Fruit fly (Drosophila melanogaster) whole organism, embryonic: ENCODE data around the gene Cyt-c-p.

Experiments
- Asciz ChIP-seq: fragments of 200-800 bp; sonication (Bioruptor generic); optimal IDR thresholded peaks from 2 replicates; lab custom pipeline; 2017; ENCODE audit warnings: missing biosample characterization, mild to moderate bottlenecking, missing genetic modification characterization, missing genetic modification reagents
- CG12744 ChIP-seq: fragments of 200-800 bp; sonication (Bioruptor generic); optimal IDR thresholded peaks from 2 replicates; lab custom pipeline; 2016; ENCODE audit warnings: missing biosample characterization, missing genetic modification characterization
- CG14860 ChIP-seq: fragments of 200-800 bp; sonication (Bioruptor generic); IDR thresholded peaks from 3 replicates; pipeline ENCODE4 v1.3.6; 2022; ENCODE audit warnings: missing biosample characterization, missing genetic modification characterization; ENCODE audit not compliant: partially characterized antibody
- CG1529 ChIP-seq: fragments of 200-800 bp; sonication (Bioruptor generic); optimal IDR thresholded peaks from 3 replicates; lab custom pipeline; 2018; ENCODE audit warnings: missing biosample characterization, missing genetic modification characterization
- CG1602 ChIP-seq: fragments of 200-800 bp; sonication (Bioruptor generic); optimal IDR thresholded peaks from 3 replicates; lab custom pipeline; 2016; ENCODE audit warnings: missing biosample characterization, missing genetic modification characterization
- CG18619 ChIP-seq: fragments of 200-800 bp; sonication (Bioruptor generic); optimal IDR thresholded peaks from 3 replicates; lab custom pipeline; 2017; ENCODE audit warnings: missing biosample characterization, mild to moderate bottlenecking, missing genetic modification characterization
- CG33213 ChIP-seq: fragments of 200-800 bp; sonication (Bioruptor generic); optimal IDR thresholded peaks from 3 replicates; lab custom pipeline; 2016; ENCODE audit warnings: missing biosample characterization, missing genetic modification characterization
- CG34422 ChIP-seq: fragments of 200-800 bp; sonication (Bioruptor generic); IDR thresholded peaks from 3 replicates; pipeline ENCODE4 v1.3.6; 2022; ENCODE audit warnings: missing biosample characterization, missing genetic modification characterization
- CG3726 ChIP-seq: fragments of 200-800 bp; sonication (Bioruptor generic); IDR thresholded peaks from 3 replicates; pipeline ENCODE4, ENCODE4 v1.3.6; 2022; ENCODE audit warnings: missing biosample characterization, missing genetic modification characterization
- CG3995 ChIP-seq: fragments of 200-800 bp; sonication (Bioruptor generic); optimal IDR thresholded peaks from 3 replicates; lab custom pipeline; 2016; ENCODE audit warnings: missing biosample characterization, missing genetic modification characterization
- CG4282 ChIP-seq: fragments of 200-800 bp; sonication (Bioruptor generic); optimal IDR thresholded peaks from 2 replicates; lab custom pipeline; 2016; ENCODE audit warnings: missing biosample characterization, missing genetic modification characterization
- CG4617 ChIP-seq: fragments of 200-800 bp; sonication (Bioruptor generic); optimal IDR thresholded peaks from 3 replicates; lab custom pipeline; 2016; ENCODE audit warnings: missing biosample characterization, missing genetic modification characterization, borderline replicate concordance
- CG4820 ChIP-seq: fragments of 200-800 bp; sonication (Bioruptor generic); optimal IDR thresholded peaks from 3 replicates; lab custom pipeline; 2016; ENCODE audit warnings: missing biosample characterization, missing genetic modification characterization
- CG4854 ChIP-seq: fragments of 200-800 bp; sonication (Bioruptor generic); optimal IDR thresholded peaks from 2 replicates; lab custom pipeline; 2016; ENCODE audit warnings: missing biosample characterization, missing genetic modification characterization, inconsistent platforms
- CG5245 ChIP-seq: fragments of 200-800 bp; sonication (Bioruptor generic); optimal IDR thresholded peaks from 3 replicates; lab custom pipeline; 2016; ENCODE audit warnings: missing biosample characterization, missing genetic modification characterization
- CG6813 ChIP-seq: fragments of 200-800 bp; sonication (Bioruptor generic); optimal IDR thresholded peaks from 2 replicates; lab custom pipeline; 2017; ENCODE audit warnings: missing biosample characterization, missing genetic modification characterization, mild to moderate bottlenecking, moderate library complexity, missing genetic modification reagents
- CG7271 ChIP-seq: fragments of 200-800 bp; sonication (Bioruptor generic); optimal IDR thresholded peaks from 2 replicates; lab custom pipeline; 2018; ENCODE audit warnings: missing biosample characterization, mild to moderate bottlenecking, missing genetic modification characterization, moderate library complexity
- CG9437 ChIP-seq: fragments of 200-800 bp; sonication (Bioruptor generic); optimal IDR thresholded peaks from 2 replicates; lab custom pipeline; 2018; ENCODE audit warnings: missing biosample characterization, mild to moderate bottlenecking, missing genetic modification characterization
- D19A ChIP-seq: fragments of 200-800 bp; optimal IDR thresholded peaks from 3 replicates; lab custom pipeline; 2019; ENCODE audit warnings: missing biosample characterization, mild to moderate bottlenecking, missing genetic modification characterization, moderate library complexity
- Doc2 ChIP-seq: fragments of 200-800 bp; sonication (Bioruptor generic); IDR thresholded peaks from 2 replicates; pipeline ENCODE4 v1.3.6; 2022; ENCODE audit warnings: missing biosample characterization, missing genetic modification characterization
- E2f1 ChIP-seq: fragments of 200-800 bp; sonication (Bioruptor generic); IDR thresholded peaks from 2 replicates; pipeline ENCODE4 v1.3.6; 2022; ENCODE audit warnings: missing biosample characterization, missing genetic modification characterization
- Hand ChIP-seq: fragments of 200-800 bp; sonication (Bioruptor generic); optimal IDR thresholded peaks from 2 replicates; lab custom pipeline; 2017; ENCODE audit warnings: mild to moderate bottlenecking, missing biosample characterization, missing genetic modification reagents, missing genetic modification characterization
- Hr39 ChIP-seq: fragments of >200 bp; optimal IDR thresholded peaks from 2 replicates; lab custom pipeline; 2017
- Mrtf ChIP-seq: fragments of 200-800 bp; sonication (Bioruptor generic); IDR thresholded peaks from 3 replicates; pipeline ENCODE4 v1.3.6; 2022; ENCODE audit warnings: missing biosample characterization, missing genetic modification characterization
- Myb ChIP-seq: fragments of 200-800 bp; sonication (Bioruptor generic); optimal IDR thresholded peaks from 2 replicates; lab custom pipeline; 2016; ENCODE audit warnings: missing biosample characterization, missing genetic modification characterization
- Neu2 ChIP-seq: fragments of 200-800 bp; sonication (Bioruptor generic); optimal IDR thresholded peaks from 3 replicates; lab custom pipeline; 2016; ENCODE audit warnings: missing biosample characterization, missing genetic modification characterization, borderline replicate concordance
- Opbp ChIP-seq: fragments of 200-800 bp; sonication (Bioruptor generic); IDR thresholded peaks from 3 replicates; pipeline ENCODE4 v1.3.6; 2022; ENCODE audit warnings: missing biosample characterization, missing genetic modification characterization; ENCODE audit not compliant: partially characterized antibody
- Optix ChIP-seq: fragments of 200-800 bp; sonication (Bioruptor generic); IDR thresholded peaks from 3 replicates; pipeline ENCODE4 v1.3.6; 2022; ENCODE audit warnings: missing biosample characterization, missing genetic modification characterization
- Ptx1 ChIP-seq: fragments of 200-800 bp; sonication (Bioruptor generic); IDR thresholded peaks from 2 replicates; pipeline ENCODE4 v1.3.6; 2022; ENCODE audit warnings: missing biosample characterization, missing genetic modification characterization
- Rfx ChIP-seq: fragments of 200-800 bp; sonication (Bioruptor generic); IDR thresholded peaks from 2 replicates; pipeline ENCODE4 v1.3.6; 2022; ENCODE audit warnings: missing biosample characterization, missing genetic modification characterization
- croc ChIP-seq: fragments of 200-800 bp; sonication (Bioruptor generic); conservative IDR thresholded peaks from 3 replicates; pipeline ENCODE4 v1.3.6; 2022; ENCODE audit warnings: missing biosample characterization, missing genetic modification characterization
- crp ChIP-seq, 2 experiments: fragments of 200-800 bp; sonication (Bioruptor generic); optimal IDR thresholded peaks; 2 replicates in 1 of 2; 3 replicates in 1 of 2; lab custom pipeline; 2017; ENCODE audit warnings: missing biosample characterization in 2 of 2, missing genetic modification characterization in 2 of 2, mild to moderate bottlenecking in 1 of 2, moderate library complexity in 1 of 2
- disco-r ChIP-seq: fragments of 200-800 bp; sonication (Bioruptor generic); optimal IDR thresholded peaks from 2 replicates; lab custom pipeline; 2016; ENCODE audit warnings: missing biosample characterization, missing genetic modification characterization
- dm ChIP-seq: fragments of 200-800 bp; sonication (Bioruptor generic); optimal IDR thresholded peaks from 3 replicates; lab custom pipeline; 2016; ENCODE audit warnings: missing biosample characterization, missing genetic modification characterization
- emc ChIP-seq: fragments of 200-800 bp; sonication (Bioruptor generic); optimal IDR thresholded peaks from 2 replicates; lab custom pipeline; 2016; ENCODE audit warnings: missing biosample characterization, missing genetic modification characterization
- grn ChIP-seq: fragments of 200-800 bp; sonication (Bioruptor generic); optimal IDR thresholded peaks from 3 replicates; lab custom pipeline; 2017; ENCODE audit warnings: missing biosample characterization, missing genetic modification characterization
- h ChIP-seq: fragments of >200 bp; optimal IDR thresholded peaks from 2 replicates; lab custom pipeline; 2017
- jigr1 ChIP-seq: fragments of 200-800 bp; sonication (Bioruptor generic); IDR thresholded peaks from 3 replicates; pipeline ENCODE4 v1.3.6; 2022; ENCODE audit warnings: missing biosample characterization, missing genetic modification characterization
- kay ChIP-seq: fragments of 200-800 bp; sonication (Bioruptor generic); optimal IDR thresholded peaks from 2 replicates; lab custom pipeline; 2016; ENCODE audit warnings: missing biosample characterization, missing genetic modification characterization
- lilli ChIP-seq: fragments of 200-800 bp; sonication (Bioruptor generic); optimal IDR thresholded peaks from 3 replicates; lab custom pipeline; 2016; ENCODE audit warnings: missing biosample characterization, missing genetic modification characterization
- nau ChIP-seq: fragments of 200-800 bp; sonication (Bioruptor generic); optimal IDR thresholded peaks from 3 replicates; lab custom pipeline; 2017; ENCODE audit warnings: missing biosample characterization, mild to moderate bottlenecking, missing genetic modification characterization, missing genetic modification reagents
- nom ChIP-seq: fragments of 200-800 bp; sonication (Bioruptor generic); optimal IDR thresholded peaks from 2 replicates; lab custom pipeline; 2017; ENCODE audit warnings: missing biosample characterization, missing genetic modification characterization, mild to moderate bottlenecking, moderate library complexity, missing genetic modification reagents
- peb ChIP-seq: fragments of 200-800 bp; sonication (Bioruptor generic); IDR thresholded peaks from 2 replicates; pipeline ENCODE4 v1.3.6; 2022; ENCODE audit warnings: missing biosample characterization, missing genetic modification characterization
- ranshi ChIP-seq: fragments of 200-800 bp; sonication (Bioruptor generic); IDR thresholded peaks from 2 replicates; pipeline ENCODE4 v1.3.6; 2022; ENCODE audit warnings: missing biosample characterization, missing genetic modification characterization
- run ChIP-seq: fragments of 200-800 bp; sonication (Bioruptor generic); optimal IDR thresholded peaks from 3 replicates; lab custom pipeline; 2018; ENCODE audit warnings: missing biosample characterization, mild to moderate bottlenecking, missing genetic modification characterization
- seq ChIP-seq: fragments of 200-800 bp; sonication (Bioruptor generic); IDR thresholded peaks from 2 replicates; pipeline ENCODE4 v1.3.6; 2022; ENCODE audit warnings: missing biosample characterization, missing genetic modification characterization
- shn ChIP-seq: fragments of 200-800 bp; sonication (Bioruptor generic); optimal IDR thresholded peaks from 3 replicates; lab custom pipeline; 2016; ENCODE audit warnings: missing biosample characterization, missing genetic modification characterization
- sob ChIP-seq: fragments of 200-800 bp; sonication (Bioruptor generic); IDR thresholded peaks from 2 replicates; pipeline ENCODE4 v1.3.6; 2022; ENCODE audit warnings: missing biosample characterization, missing genetic modification characterization
- sqz ChIP-seq: fragments of 200-800 bp; sonication (Bioruptor generic); optimal IDR thresholded peaks from 3 replicates; lab custom pipeline; 2018; ENCODE audit warnings: missing biosample characterization, mild to moderate bottlenecking, missing genetic modification characterization
- tin ChIP-seq: fragments of 200-800 bp; sonication (Bioruptor generic); optimal IDR thresholded peaks from 3 replicates; lab custom pipeline; 2016; ENCODE audit warnings: missing biosample characterization, missing genetic modification characterization
- zfh1 ChIP-seq: fragments of 200-800 bp; sonication (Bioruptor generic); IDR thresholded peaks from 3 replicates; pipeline ENCODE4 v1.3.6; 2022; ENCODE audit warnings: missing biosample characterization, missing genetic modification characterization
- zfh2 ChIP-seq: fragments of 200-800 bp; sonication (Bioruptor generic); optimal IDR thresholded peaks from 2 replicates; lab custom pipeline; 2016; ENCODE audit warnings: missing biosample characterization, missing genetic modification characterization

Cyt-c-p gene

DNA sequence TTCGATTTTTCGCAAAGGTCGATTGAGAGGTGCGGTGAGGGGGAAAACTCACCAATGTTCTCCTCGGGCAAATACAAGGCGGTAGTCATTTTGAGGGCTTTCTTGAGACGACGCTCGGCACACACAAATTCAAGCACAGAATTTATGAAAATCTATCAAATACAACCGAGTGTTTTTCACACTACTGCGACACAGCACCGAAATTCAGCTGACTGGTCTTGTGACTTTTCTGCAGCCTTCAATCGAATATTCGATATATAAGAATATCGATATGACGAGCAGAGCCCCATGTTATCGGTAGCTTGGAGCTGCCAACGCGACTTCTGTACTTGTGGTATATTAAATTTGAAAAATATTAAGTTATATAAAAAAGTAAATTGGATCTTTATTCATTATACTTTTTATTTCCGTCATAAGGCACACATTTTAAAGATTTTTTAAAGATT, 7.9 kb downstream of the Cyt-c-p start, which contains the start of gene VhaSFD (continued):
- TF ChIP-seq zfh1 (GFP tag; lab: Robert Waterston, UW) (peak; percentile 50; the same call in 2 of the 3 replicates), Hr39 (lab: Kevin White, UChicago) (no peak), CG9437 (no peak), Optix (GFP tag; lab: Robert Waterston, UW) (no peak), peb (GFP tag; lab: Robert Waterston, UW) (no peak), CG3726 (GFP tag; lab: Robert Waterston, UW) (no peak), zfh2 (GFP tag; lab: Kevin White, UChicago) (no peak), emc (GFP tag; lab: Kevin White, UChicago) (no peak), lilli (GFP tag; lab: Kevin White, UChicago) (peak; percentile 40), shn (no peak), Asciz (GFP tag; lab: Kevin White, UChicago) (no peak), croc (GFP tag; lab: Robert Waterston, UW) (no peak), crp (GFP tag; optimal IDR thresholded peaks at IDR 0.05; lab: Kevin White, UChicago) (peak in 1 of 2 experiments; percentile 78), CG7271 (tag; lab: Kevin White, UChicago) (no peak), Ptx1 (GFP tag; lab: Robert Waterston, UW) (no peak), jigr1 (GFP tag; lab: Robert Waterston, UW) (no peak), run (tag; lab: Kevin White, UChicago) (no peak), tin (peak; percentile 5), nau (GFP tag; lab: Kevin White, UChicago) (no peak), Mrtf (GFP tag; lab: Robert Waterston, UW) (no peak), CG34422 (GFP tag; lab: Robert Waterston, UW) (peak; percentile 71; the same call in 1 of the 3 replicates), D19A (tag; lab: Kevin White, UChicago) (peak; percentile 65), Hand (GFP tag; lab: Kevin White, UChicago) (no peak), CG6813 (no peak), Myb (GFP tag; lab: Kevin White, UChicago) (peak; percentile 3), ranshi (GFP tag; lab: Robert Waterston, UW) (no peak), CG33213 (GFP tag; lab: Kevin White, UChicago) (no peak), CG14860 (peak; percentile 47; the same call in 2 of the 3 replicates), kay (peak; percentile 2), CG4820 (GFP tag; lab: Kevin White, UChicago) (no peak), seq (GFP tag; lab: Robert Waterston, UW) (no peak; the same call in 1 of the 2 replicates), h (lab: Kevin White, UChicago) (no peak), CG18619 (GFP tag; lab: Kevin White, UChicago) (no peak), CG4854 (GFP tag; lab: Kevin White, UChicago) (no peak), Opbp (no peak; the same call in 2 of the 3 replicates), dm (GFP tag; lab: Kevin White, UChicago) (no peak), CG4617 (GFP tag; lab: Kevin White, UChicago) (peak; percentile 71), Rfx (peak; percentile 59; the same call in 1 of the 2 replicates), CG4282 (no peak), CG1529 (GFP tag; lab: Kevin White, UChicago) (no peak), CG12744 (no peak), Neu2 (GFP tag; lab: Kevin White, UChicago) (no peak), grn (GFP tag; lab: Kevin White, UChicago) (no peak), CG5245 (GFP tag; lab: Kevin White, UChicago) (no peak), CG1602 (GFP tag; lab: Kevin White, UChicago) (no peak), Doc2 (GFP tag; lab: Robert Waterston, UW) (no peak), sqz (GFP tag; lab: Kevin White, UChicago) (no peak), CG3995 (GFP tag; lab: Kevin White, UChicago) (peak; percentile 55), disco-r (no peak), sob (GFP tag; lab: Robert Waterston, UW) (no peak), nom (GFP tag; lab: Kevin White, UChicago) (peak; percentile 56), E2f1 (GFP tag; lab: Robert Waterston, UW) (no peak)
